Fruit fly (Drosophila melanogaster) whole organism, embryonic: ENCODE data around the gene CG16972.

Experiments
- Abd-B ChIP-seq: fragments of 200-800 bp; sonication (Bioruptor generic); optimal IDR thresholded peaks from 2 replicates; lab custom pipeline; 2018; ENCODE audit warnings: missing biosample characterization, mild to moderate bottlenecking, missing genetic modification characterization, moderate library complexity
- Aef1 ChIP-seq: fragments of 200-800 bp; sonication (Bioruptor generic); IDR thresholded peaks from 3 replicates; pipeline ENCODE4 v1.3.6; 2022; ENCODE audit warnings: missing biosample characterization, missing genetic modification characterization
- Asciz ChIP-seq: fragments of 200-800 bp; sonication (Bioruptor generic); optimal IDR thresholded peaks from 2 replicates; lab custom pipeline; 2017; ENCODE audit warnings: missing biosample characterization, mild to moderate bottlenecking, missing genetic modification characterization, missing genetic modification reagents
- Bdp1 ChIP-seq: fragments of 200-800 bp; sonication (Bioruptor generic); optimal IDR thresholded peaks from 3 replicates; lab custom pipeline; 2016; ENCODE audit warnings: missing biosample characterization, missing genetic modification characterization
- CG1024 ChIP-seq: fragments of 200-800 bp; sonication (Bioruptor generic); IDR thresholded peaks from 2 replicates; pipeline ENCODE4 v1.3.6; 2022; ENCODE audit warnings: missing biosample characterization, missing genetic modification characterization
- CG12744 ChIP-seq: fragments of 200-800 bp; sonication (Bioruptor generic); optimal IDR thresholded peaks from 2 replicates; lab custom pipeline; 2016; ENCODE audit warnings: missing biosample characterization, missing genetic modification characterization
- CG14050 ChIP-seq: fragments of 200-800 bp; sonication (Bioruptor generic); IDR thresholded peaks from 3 replicates; pipeline ENCODE4 v1.3.6; 2022; ENCODE audit warnings: missing biosample characterization, missing genetic modification characterization
- CG15601 ChIP-seq: fragments of 200-800 bp; sonication (Bioruptor generic); optimal IDR thresholded peaks from 3 replicates; lab custom pipeline; 2019; ENCODE audit warnings: missing biosample characterization, mild to moderate bottlenecking, missing genetic modification characterization, moderate library complexity
- CG16863 ChIP-seq: fragments of 200-800 bp; sonication (Bioruptor generic); optimal IDR thresholded peaks from 3 replicates; lab custom pipeline; 2016; ENCODE audit warnings: missing biosample characterization, missing genetic modification characterization
- CG17912 ChIP-seq: fragments of 200-800 bp; sonication (Bioruptor generic); optimal IDR thresholded peaks from 2 replicates; lab custom pipeline; 2018; ENCODE audit warnings: missing biosample characterization, mild to moderate bottlenecking, missing genetic modification characterization
- CG2678 ChIP-seq: fragments of 200-800 bp; sonication (Bioruptor generic); optimal IDR thresholded peaks from 3 replicates; lab custom pipeline; 2019; ENCODE audit warnings: missing biosample characterization, mild to moderate bottlenecking, missing genetic modification characterization, moderate library complexity
- CG3065 ChIP-seq: fragments of 200-800 bp; sonication (Bioruptor generic); optimal IDR thresholded peaks from 2 replicates; lab custom pipeline; 2016; ENCODE audit warnings: missing biosample characterization, missing genetic modification characterization
- CG31441 ChIP-seq: fragments of 200-800 bp; sonication (Bioruptor generic); IDR thresholded peaks from 2 replicates; pipeline ENCODE4 v1.3.6; 2022; ENCODE audit warnings: missing biosample characterization, missing genetic modification characterization
- CG3281 ChIP-seq: fragments of 200-800 bp; sonication (Bioruptor generic); optimal IDR thresholded peaks from 3 replicates; lab custom pipeline; 2017; ENCODE audit warnings: missing biosample characterization, mild to moderate bottlenecking, missing genetic modification characterization
- CG34422 ChIP-seq: fragments of 200-800 bp; sonication (Bioruptor generic); IDR thresholded peaks from 3 replicates; pipeline ENCODE4 v1.3.6; 2022; ENCODE audit warnings: missing biosample characterization, missing genetic modification characterization
- CG4282 ChIP-seq: fragments of 200-800 bp; sonication (Bioruptor generic); optimal IDR thresholded peaks from 2 replicates; lab custom pipeline; 2016; ENCODE audit warnings: missing biosample characterization, missing genetic modification characterization
- CG43689 ChIP-seq: fragments of 200-800 bp; sonication (Bioruptor generic); IDR thresholded peaks from 2 replicates; pipeline ENCODE4 v1.3.6; 2022; ENCODE audit warnings: missing biosample characterization, missing genetic modification characterization
- CG4424 ChIP-seq: fragments of 200-800 bp; sonication (Bioruptor generic); optimal IDR thresholded peaks from 3 replicates; lab custom pipeline; 2016; ENCODE audit warnings: missing biosample characterization, missing genetic modification characterization
- CG5180 ChIP-seq: fragments of 200-800 bp; sonication (Bioruptor generic); optimal IDR thresholded peaks from 3 replicates; lab custom pipeline; 2017; ENCODE audit warnings: missing biosample characterization, missing genetic modification characterization, mild to moderate bottlenecking, moderate library complexity, missing genetic modification reagents
- CG6683 ChIP-seq: fragments of 200-800 bp; sonication (Bioruptor generic); optimal IDR thresholded peaks from 2 replicates; lab custom pipeline; 2017; ENCODE audit warnings: missing biosample characterization, mild to moderate bottlenecking, missing genetic modification characterization, missing genetic modification reagents
- CG7839 ChIP-seq: fragments of 200-800 bp; sonication (Bioruptor generic); optimal IDR thresholded peaks from 3 replicates; lab custom pipeline; 2018; ENCODE audit warnings: missing biosample characterization, mild to moderate bottlenecking, missing genetic modification characterization, moderate library complexity
- CG8478 ChIP-seq: fragments of >200 bp; optimal IDR thresholded peaks from 2 replicates; lab custom pipeline; 2018
- CG9609 ChIP-seq: fragments of 200-800 bp; sonication (Bioruptor generic); optimal IDR thresholded peaks from 3 replicates; lab custom pipeline; 2016; ENCODE audit warnings: missing biosample characterization, missing genetic modification characterization
- D19B ChIP-seq: fragments of 200-800 bp; sonication (Bioruptor generic); optimal IDR thresholded peaks from 2 replicates; lab custom pipeline; 2017; ENCODE audit warnings: missing biosample characterization, mild to moderate bottlenecking, missing genetic modification characterization
- Ets65A ChIP-seq: fragments of 200-800 bp; sonication (Bioruptor generic); peaks from one replicate; lab custom pipeline; 2016; ENCODE audit warnings: missing biosample characterization, missing genetic modification characterization
- Fer3 ChIP-seq: fragments of 200-800 bp; sonication (Bioruptor generic); optimal IDR thresholded peaks from 2 replicates; lab custom pipeline; 2018; ENCODE audit warnings: missing biosample characterization, mild to moderate bottlenecking, missing genetic modification characterization, moderate library complexity
- HmgD ChIP-seq: fragments of 200-800 bp; sonication (Bioruptor generic); optimal IDR thresholded peaks from 3 replicates; lab custom pipeline; 2016; ENCODE audit warnings: missing biosample characterization, missing genetic modification characterization
- Hr3 ChIP-seq: fragments of 200-800 bp; sonication (Bioruptor generic); optimal IDR thresholded peaks from 3 replicates; lab custom pipeline; 2016; ENCODE audit warnings: missing biosample characterization, missing genetic modification characterization
- PHDP ChIP-seq: fragments of 200-800 bp; sonication (Bioruptor generic); optimal IDR thresholded peaks from 3 replicates; lab custom pipeline; 2018; ENCODE audit warnings: missing biosample characterization, mild to moderate bottlenecking, missing genetic modification characterization, moderate library complexity
- Taf1 ChIP-seq: fragments of 200-800 bp; sonication (Bioruptor generic); IDR thresholded peaks from 2 replicates; pipeline ENCODE4 v1.3.6; 2022; ENCODE audit warnings: missing biosample characterization, missing genetic modification characterization
- ac ChIP-seq: fragments of 200-800 bp; sonication (Bioruptor generic); optimal IDR thresholded peaks from 3 replicates; lab custom pipeline; 2017; ENCODE audit warnings: missing biosample characterization, mild to moderate bottlenecking, missing genetic modification characterization
- bbx ChIP-seq: fragments of 200-800 bp; sonication (Bioruptor generic); IDR thresholded peaks from 2 replicates; pipeline ENCODE4 v1.3.6; 2022; ENCODE audit warnings: missing biosample characterization, missing genetic modification characterization; ENCODE audit not compliant: partially characterized antibody
- bsh ChIP-seq, 2 experiments: fragments of 200-800 bp; sonication (Bioruptor generic); optimal IDR thresholded peaks; 2 replicates each; lab custom pipeline; 2017 to 2018; ENCODE audit warnings: mild to moderate bottlenecking in 2 of 2, missing biosample characterization in 2 of 2, missing genetic modification characterization in 2 of 2, moderate library complexity in 1 of 2
- chm ChIP-seq: fragments of 200-800 bp; sonication (Bioruptor generic); IDR thresholded peaks from 2 replicates; pipeline ENCODE4 v1.3.6; 2022; ENCODE audit warnings: missing biosample characterization, missing genetic modification characterization
- dm ChIP-seq: fragments of 200-800 bp; sonication (Bioruptor generic); optimal IDR thresholded peaks from 3 replicates; lab custom pipeline; 2016; ENCODE audit warnings: missing biosample characterization, missing genetic modification characterization
- dysf ChIP-seq: fragments of 200-800 bp; sonication (Bioruptor generic); IDR thresholded peaks from 3 replicates; pipeline ENCODE4 v1.3.6; 2022; ENCODE audit warnings: missing biosample characterization, missing genetic modification characterization
- ewg ChIP-seq: fragments of 200-800 bp; sonication (Bioruptor generic); optimal IDR thresholded peaks from 3 replicates; lab custom pipeline; 2017; ENCODE audit warnings: mild to moderate bottlenecking, missing biosample characterization, missing genetic modification reagents, missing genetic modification characterization
- fd96Cb ChIP-seq: fragments of 200-800 bp; sonication (Bioruptor generic); optimal IDR thresholded peaks from 2 replicates; lab custom pipeline; 2018; ENCODE audit warnings: missing biosample characterization, mild to moderate bottlenecking, missing genetic modification characterization, moderate library complexity
- gsb ChIP-seq: fragments of 200-800 bp; sonication (Bioruptor generic); IDR thresholded peaks from 2 replicates; pipeline ENCODE4 v1.3.6; 2022; ENCODE audit warnings: missing biosample characterization, missing genetic modification characterization
- insv ChIP-seq, 2 experiments: fragments of 200-800 bp; sonication (Bioruptor generic); optimal IDR thresholded peaks; 3 replicates each; lab custom pipeline; 2016 to 2018; ENCODE audit warnings: missing biosample characterization in 2 of 2, missing genetic modification characterization in 2 of 2
- pan ChIP-seq, 4 experiments: fragments of >200 bp in 3 of 4; fragments of 200-800 bp in 1 of 4; sonication (Bioruptor generic) in 1 of 4; optimal IDR thresholded peaks in 3 of 4; IDR thresholded peaks in 1 of 4; 2 replicates each; pipeline versions ENCODE4 v1.3.6 to Lab custom; 2017 to 2022; ENCODE audit warnings: missing biosample characterization in 2 of 4, missing genetic modification characterization in 2 of 4, mixed read lengths in 1 of 4
- pzg ChIP-seq: fragments of 200-800 bp; sonication (Bioruptor generic); optimal IDR thresholded peaks from 3 replicates; lab custom pipeline; 2018; ENCODE audit warnings: missing biosample characterization, mild to moderate bottlenecking, missing genetic modification characterization, moderate library complexity
- rib ChIP-seq: fragments of 200-800 bp; sonication (Bioruptor generic); IDR thresholded peaks from 2 replicates; pipeline ENCODE4 v1.3.6; 2022; ENCODE audit warnings: missing biosample characterization, missing genetic modification characterization
- sc ChIP-seq, 3 experiments: fragments of >200 bp in 2 of 3; fragments of 200-800 bp in 1 of 3; sonication (Bioruptor generic) in 1 of 3; optimal IDR thresholded peaks; 2 replicates in 2 of 3; 3 replicates in 1 of 3; lab custom pipeline; 2017; ENCODE audit warnings: mild to moderate bottlenecking in 1 of 3, missing biosample characterization in 1 of 3, missing genetic modification characterization in 1 of 3, missing genetic modification reagents in 1 of 3
- shn ChIP-seq: fragments of 200-800 bp; sonication (Bioruptor generic); optimal IDR thresholded peaks from 3 replicates; lab custom pipeline; 2016; ENCODE audit warnings: missing biosample characterization, missing genetic modification characterization
- so ChIP-seq: fragments of 200-800 bp; sonication (Bioruptor generic); IDR thresholded peaks from 3 replicates; pipeline ENCODE4 v1.3.6; 2022; ENCODE audit warnings: missing biosample characterization, missing genetic modification characterization
- tin ChIP-seq: fragments of 200-800 bp; sonication (Bioruptor generic); optimal IDR thresholded peaks from 3 replicates; lab custom pipeline; 2016; ENCODE audit warnings: missing biosample characterization, missing genetic modification characterization
- tna ChIP-seq: fragments of 200-800 bp; sonication (Bioruptor generic); IDR thresholded peaks from 2 replicates; pipeline ENCODE4 v1.3.6; 2022; ENCODE audit warnings: missing biosample characterization, missing genetic modification characterization; ENCODE audit not compliant: partially characterized antibody
- unc-4 ChIP-seq: fragments of 200-800 bp; sonication (Bioruptor generic); IDR thresholded peaks from 2 replicates; pipeline ENCODE4 v1.3.6; 2022; ENCODE audit warnings: missing biosample characterization, missing genetic modification characterization; ENCODE audit not compliant: partially characterized antibody
- zfh2 ChIP-seq: fragments of 200-800 bp; sonication (Bioruptor generic); optimal IDR thresholded peaks from 2 replicates; lab custom pipeline; 2016; ENCODE audit warnings: missing biosample characterization, missing genetic modification characterization

Gene CG16972

dm6 chr2L:13191894-13192293 lies 11.2 kb downstream of the CG16972 start, which contains the start of the genes CG16974 and Edem2 (continued):
- TF ChIP-seq fd96Cb (tag; lab: Kevin White, UChicago) (peak; percentile 57), Ets65A (GFP tag; lab: Kevin White, UChicago) (peak; percentile 91), CG12744 (no peak), CG7839 (no peak), pan (optimal IDR thresholded peaks at IDR 0.05; lab: Kevin White, UChicago) (no peak), pan (GFP tag; optimal IDR thresholded peaks at IDR 0.05 in 1 of 2, IDR thresholded peaks at IDR 0.05 in 1 of 2) (peak in 1 of 2 experiments; percentile 82), CG43689 (GFP tag; lab: Robert Waterston, UW) (no peak), gsb (GFP tag; lab: Robert Waterston, UW) (no peak), Asciz (GFP tag; lab: Kevin White, UChicago) (no peak), Fer3 (tag; lab: Kevin White, UChicago) (no peak), CG34422 (GFP tag; lab: Robert Waterston, UW) (peak; percentile 84), CG9609 (GFP tag; lab: Kevin White, UChicago) (no peak), bbx (no peak), CG3065 (GFP tag; lab: Kevin White, UChicago) (peak; percentile 53), PHDP (tag; lab: Kevin White, UChicago) (no peak), so (GFP tag; lab: Robert Waterston, UW) (peak; percentile 31; the same call in 1 of the 3 replicates), tna (no peak), D19B (no peak), rib (GFP tag; lab: Robert Waterston, UW) (peak; percentile 65), CG14050 (peak; percentile 44; the same call in 2 of the 3 replicates), Taf1 (GFP tag; lab: Robert Waterston, UW) (0 out of 2 replicates have a peak, but pooled peaks have one; percentile 26), dm (peak; percentile 5), dysf (GFP tag; lab: Robert Waterston, UW) (peak; percentile 66; the same call in 1 of the 3 replicates), Aef1 (GFP tag; lab: Robert Waterston, UW) (peak; percentile 70), CG2678 (no peak), CG6683 (peak; percentile 25), Hr3 (GFP tag; lab: Kevin White, UChicago) (peak; percentile 78), shn (GFP tag; lab: Kevin White, UChicago) (no peak), tin (peak; percentile 79), CG4424 (GFP tag; lab: Kevin White, UChicago) (no peak), CG4282 (GFP tag; lab: Kevin White, UChicago) (no peak), Bdp1 (GFP tag; lab: Kevin White, UChicago) (peak; percentile 45), unc-4 (GFP tag; lab: Robert Waterston, UW) (no peak), CG3281 (GFP tag; lab: Kevin White, UChicago) (no peak), CG16863 (GFP tag; lab: Kevin White, UChicago) (no peak), CG5180 (GFP tag; lab: Kevin White, UChicago) (no peak), Abd-B (GFP tag; lab: Kevin White, UChicago) (no peak), sc (optimal IDR thresholded peaks at IDR 0.05; lab: Kevin White, UChicago) (no peak), sc (GFP tag; optimal IDR thresholded peaks at IDR 0.05; lab: Kevin White, UChicago) (no peak), chm (GFP tag; lab: Robert Waterston, UW) (no peak), CG15601 (tag; lab: Kevin White, UChicago) (no peak), CG1024 (GFP tag; lab: Robert Waterston, UW) (no peak), HmgD (GFP tag; lab: Kevin White, UChicago) (no peak), CG17912 (GFP tag; lab: Kevin White, UChicago) (no peak), CG8478 (lab: Kevin White, UChicago) (no peak), CG31441 (GFP tag; lab: Robert Waterston, UW) (no peak), bsh (GFP tag; optimal IDR thresholded peaks at IDR 0.05; lab: Kevin White, UChicago) (no peak), pzg (GFP tag; lab: Kevin White, UChicago) (peak; percentile 77), ewg (GFP tag; lab: Kevin White, UChicago) (peak; percentile 54), ac (no peak), insv (GFP tag; optimal IDR thresholded peaks at IDR 0.05; lab: Kevin White, UChicago) (peak in 1 of 2 experiments; percentile 55), zfh2 (peak; percentile 58)
